Worm (Caenorhabditis elegans) whole organism, late embryonic: ENCODE measurements around the gene Y37H2A.7.

Source experiments
- C08G9.2 ChIP-seq: sonication (generic microtip); optimal IDR thresholded peaks from 2 replicates; lab custom pipeline; 2016; ENCODE audit warnings: mild to moderate bottlenecking, missing genetic modification characterization, moderate library complexity, missing compliant biosample characterization
- K09A11.1 ChIP-seq: sonication (generic microtip); optimal IDR thresholded peaks from 2 replicates; lab custom pipeline; 2017; ENCODE audit warnings: antibody characterized with exemption, mild to moderate bottlenecking, missing genetic modification characterization, missing compliant biosample characterization; ENCODE audit not compliant: insufficient read depth
- ama-1 ChIP-seq: fragments of 150-350 bp; optimal IDR thresholded peaks from 2 replicates; lab custom pipeline; 2014
- ceh-14 ChIP-seq: sonication (generic microtip); optimal IDR thresholded peaks from 2 replicates; lab custom pipeline; 2016; ENCODE audit warnings: missing genotype, missing genetic modification characterization, missing compliant biosample characterization
- ceh-18 ChIP-seq: sonication (generic microtip); optimal IDR thresholded peaks from 2 replicates; lab custom pipeline; 2016; ENCODE audit warnings: missing genetic modification characterization, missing compliant biosample characterization
- ceh-2 ChIP-seq: sonication (generic microtip); optimal IDR thresholded peaks from 2 replicates; lab custom pipeline; 2016; ENCODE audit warnings: missing genotype, missing genetic modification characterization, missing compliant biosample characterization
- ceh-30 ChIP-seq: fragments of 150-350 bp; optimal IDR thresholded peaks from 2 replicates; lab custom pipeline; 2014; ENCODE audit warnings: missing biosample characterization, missing genetic modification characterization
- ceh-31 ChIP-seq: sonication (generic microtip); optimal IDR thresholded peaks from 2 replicates; lab custom pipeline; 2016; ENCODE audit warnings: missing genetic modification characterization, missing compliant biosample characterization
- ceh-34 ChIP-seq: sonication (generic microtip); optimal IDR thresholded peaks from 2 replicates; lab custom pipeline; 2016; ENCODE audit warnings: mild to moderate bottlenecking, missing genetic modification characterization, missing compliant biosample characterization
- ceh-45 ChIP-seq: fragments of 200-800 bp; sonication (Bioruptor generic); IDR thresholded peaks from 2 replicates; pipeline ENCODE4 v1.3.6; 2022; ENCODE audit warnings: missing genetic modification reagents, missing genetic modification characterization, missing compliant biosample characterization
- ceh-48 ChIP-seq: sonication (generic microtip); optimal IDR thresholded peaks from 2 replicates; lab custom pipeline; 2016; ENCODE audit warnings: missing genetic modification characterization, inconsistent platforms, missing compliant biosample characterization
- ceh-9 ChIP-seq: sonication (generic microtip); optimal IDR thresholded peaks from 2 replicates; lab custom pipeline; 2016; ENCODE audit warnings: mild to moderate bottlenecking, missing genetic modification characterization, inconsistent platforms, missing compliant biosample characterization
- che-1 ChIP-seq: sonication (generic microtip); optimal IDR thresholded peaks from 2 replicates; lab custom pipeline; 2016; ENCODE audit warnings: mild to moderate bottlenecking, missing genetic modification characterization, missing compliant biosample characterization
- dmd-4 ChIP-seq: sonication (generic microtip); optimal IDR thresholded peaks from 2 replicates; lab custom pipeline; 2016; ENCODE audit warnings: borderline replicate concordance, missing genetic modification characterization, missing compliant biosample characterization
- dve-1 ChIP-seq: sonication (generic microtip); optimal IDR thresholded peaks from 2 replicates; lab custom pipeline; 2017; ENCODE audit warnings: antibody characterized with exemption, mild to moderate bottlenecking, missing genetic modification characterization, missing compliant biosample characterization
- elt-4 ChIP-seq: sonication (generic microtip); optimal IDR thresholded peaks from 2 replicates; lab custom pipeline; 2016; ENCODE audit warnings: missing genetic modification characterization, missing compliant biosample characterization
- ets-4 ChIP-seq: sonication (generic microtip); optimal IDR thresholded peaks from 2 replicates; lab custom pipeline; 2016; ENCODE audit warnings: missing genetic modification characterization, missing compliant biosample characterization
- fax-1 ChIP-seq: sonication (generic microtip); optimal IDR thresholded peaks from 2 replicates; lab custom pipeline; 2016; ENCODE audit warnings: missing genotype, missing genetic modification characterization, missing compliant biosample characterization
- fkh-10 ChIP-seq: fragments of 150-350 bp; optimal IDR thresholded peaks from 2 replicates; lab custom pipeline; 2014; ENCODE audit warnings: missing biosample characterization, missing genetic modification reagents, missing genetic modification characterization
- gmeb-2 ChIP-seq: sonication (generic microtip); optimal IDR thresholded peaks from 2 replicates; lab custom pipeline; 2016; ENCODE audit warnings: missing genetic modification characterization, inconsistent platforms, missing compliant biosample characterization
- hlh-15 ChIP-seq: sonication (generic microtip); optimal IDR thresholded peaks from 2 replicates; lab custom pipeline; 2016; ENCODE audit warnings: missing genetic modification characterization, missing compliant biosample characterization
- hlh-6 ChIP-seq: sonication (generic microtip); optimal IDR thresholded peaks from 2 replicates; lab custom pipeline; 2016; ENCODE audit warnings: missing genotype, missing genetic modification characterization, missing compliant biosample characterization
- hlh-8 ChIP-seq: sonication (generic microtip); optimal IDR thresholded peaks from 2 replicates; lab custom pipeline; 2016; ENCODE audit warnings: missing genotype, missing genetic modification characterization, missing compliant biosample characterization
- lim-6 ChIP-seq: sonication (generic microtip); optimal IDR thresholded peaks from 2 replicates; lab custom pipeline; 2016; ENCODE audit warnings: missing genetic modification characterization, missing compliant biosample characterization
- mec-3 ChIP-seq: sonication (generic microtip); optimal IDR thresholded peaks from 2 replicates; lab custom pipeline; 2016; ENCODE audit warnings: borderline replicate concordance, missing genetic modification characterization, missing compliant biosample characterization
- nfya-1 ChIP-seq: sonication (generic microtip); optimal IDR thresholded peaks from 2 replicates; lab custom pipeline; 2017; ENCODE audit warnings: missing genetic modification characterization, mild to moderate bottlenecking, missing compliant biosample characterization, antibody characterized with exemption, moderate library complexity
- npax-4 ChIP-seq: sonication (generic microtip); optimal IDR thresholded peaks from 2 replicates; lab custom pipeline; 2016; ENCODE audit warnings: missing genetic modification characterization, missing compliant biosample characterization
- odd-2 ChIP-seq: sonication (generic microtip); optimal IDR thresholded peaks from 2 replicates; lab custom pipeline; 2017; ENCODE audit warnings: antibody characterized with exemption, mild to moderate bottlenecking, missing genetic modification characterization, missing compliant biosample characterization
- pat-9 ChIP-seq: fragments of 200-800 bp; sonication (Bioruptor generic); optimal IDR thresholded peaks from 2 replicates; lab custom pipeline; 2018; ENCODE audit warnings: mild to moderate bottlenecking, missing genetic modification characterization, moderate library complexity, missing compliant biosample characterization
- pha-2 ChIP-seq: sonication (generic microtip); optimal IDR thresholded peaks from 2 replicates; lab custom pipeline; 2017; ENCODE audit warnings: mild to moderate bottlenecking, missing genetic modification characterization, missing compliant biosample characterization
- pha-4 ChIP-seq: fragments of 150-350 bp; optimal IDR thresholded peaks from 2 replicates; lab custom pipeline; 2018; ENCODE audit warnings: missing biosample characterization, missing genetic modification reagents, missing genetic modification characterization
- pqm-1 ChIP-seq: sonication (generic microtip); optimal IDR thresholded peaks from 2 replicates; lab custom pipeline; 2016; ENCODE audit warnings: missing genetic modification characterization, missing compliant biosample characterization
- pros-1 ChIP-seq: fragments of 150-350 bp; optimal IDR thresholded peaks from 2 replicates; lab custom pipeline; 2014; ENCODE audit warnings: missing biosample characterization, missing genetic modification reagents, missing genetic modification characterization
- ref-2 ChIP-seq: sonication (generic microtip); optimal IDR thresholded peaks from 2 replicates; lab custom pipeline; 2016; ENCODE audit warnings: missing genetic modification characterization, missing compliant biosample characterization
- sdc-2 ChIP-seq: sonication (generic microtip); optimal IDR thresholded peaks from 2 replicates; lab custom pipeline; 2016; ENCODE audit warnings: missing genotype, missing genetic modification characterization, missing compliant biosample characterization
- sox-2 ChIP-seq: fragments of 200-800 bp; sonication (Bioruptor generic); IDR thresholded peaks from 2 replicates; pipeline ENCODE4 v1.3.6; 2022; ENCODE audit warnings: missing genetic modification reagents, missing genetic modification characterization, missing compliant biosample characterization
- sox-4 ChIP-seq: sonication (generic microtip); optimal IDR thresholded peaks from 2 replicates; lab custom pipeline; 2017; ENCODE audit warnings: mild to moderate bottlenecking, missing genetic modification characterization, inconsistent platforms, missing compliant biosample characterization
- syd-9 ChIP-seq: sonication (generic microtip); optimal IDR thresholded peaks from 2 replicates; lab custom pipeline; 2016; ENCODE audit warnings: mild to moderate bottlenecking, missing genetic modification characterization, moderate library complexity, missing compliant biosample characterization
- ttx-3 ChIP-seq: sonication (generic microtip); optimal IDR thresholded peaks from 2 replicates; lab custom pipeline; 2016; ENCODE audit warnings: missing genetic modification reagents, missing genetic modification characterization, missing compliant biosample characterization
- unc-42 ChIP-seq: sonication (generic microtip); optimal IDR thresholded peaks from 2 replicates; lab custom pipeline; 2016; ENCODE audit warnings: missing genotype, missing genetic modification characterization, missing compliant biosample characterization
- unc-86 ChIP-seq: sonication (generic microtip); optimal IDR thresholded peaks from 2 replicates; lab custom pipeline; 2016; ENCODE audit warnings: missing genetic modification characterization, missing compliant biosample characterization
- zip-5 ChIP-seq: sonication (generic microtip); optimal IDR thresholded peaks from 2 replicates; lab custom pipeline; 2016; ENCODE audit warnings: missing genetic modification characterization, missing compliant biosample characterization

Gene Y37H2A.7

DNA sequence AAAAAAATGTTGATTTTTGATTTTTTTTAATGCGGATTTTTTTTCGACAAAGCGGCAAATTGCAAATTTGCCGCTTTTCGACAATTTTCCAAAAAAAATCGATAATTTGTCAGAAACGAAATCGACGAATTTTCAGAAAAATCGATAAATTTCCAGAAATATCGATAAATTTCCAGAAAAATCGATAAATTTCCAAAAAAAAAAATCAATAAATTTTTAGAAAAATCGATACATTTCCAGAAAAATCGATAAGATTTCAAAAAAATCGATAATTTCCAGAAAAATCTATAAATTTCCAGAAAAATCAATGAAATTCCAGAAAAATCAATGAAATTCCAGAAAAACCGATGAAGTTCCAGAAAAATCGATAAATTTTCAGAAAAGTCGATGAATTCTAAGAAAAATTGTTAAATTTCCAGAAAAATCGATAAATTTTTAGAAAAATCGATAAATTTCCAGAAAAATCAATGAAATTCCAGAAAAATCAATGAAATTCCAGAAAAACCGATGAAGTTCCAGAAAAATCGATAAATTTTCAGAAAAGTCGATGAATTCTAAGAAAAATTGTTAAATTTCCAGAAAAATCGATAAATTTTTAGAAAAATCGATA lies 4.5 kb downstream of the Y37H2A.7 start:
- TF ChIP-seq ceh-48 (tag; lab: Kevin White, UChicago) = peak; percentile 55

DNA sequence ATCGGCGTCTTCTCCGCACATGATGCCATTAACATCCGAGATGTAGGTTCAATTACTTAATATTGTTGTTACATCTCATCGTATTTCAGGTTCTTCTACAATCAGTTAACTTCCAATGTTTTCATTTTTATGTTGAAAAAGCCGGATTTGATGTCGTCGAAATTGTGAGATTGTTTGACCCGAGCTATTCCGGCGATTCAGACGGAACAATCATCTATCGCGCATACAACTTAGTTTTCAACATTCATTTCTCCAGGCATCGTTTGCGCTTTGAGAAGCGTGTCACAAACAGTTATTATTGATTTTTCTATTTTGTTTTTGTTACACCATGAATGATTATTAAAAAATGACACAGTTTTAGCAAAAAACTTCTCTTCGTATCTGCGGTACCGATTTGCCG lies 5.7 kb downstream of the Y37H2A.7 start:
- TF ChIP-seq ceh-9 (no peak), elt-4 (tag; lab: Kevin White, UChicago) (no peak), ttx-3 (no peak), pha-2 (tag; lab: Kevin White, UChicago) (no peak), ceh-45 (GFP tag; lab: Robert Waterston, UW) (no peak), odd-2 (no peak), ref-2 (no peak), pqm-1 (no peak), che-1 (tag; lab: Kevin White, UChicago) (no peak), pros-1 (tag; lab: Kevin White, UChicago) (no peak), gmeb-2 (no peak), mec-3 (tag; lab: Kevin White, UChicago) (no peak), ceh-30 (no peak), npax-4 (tag; lab: Kevin White, UChicago) (no peak), ceh-34 (tag; lab: Kevin White, UChicago) (no peak), pat-9 (tag; lab: Kevin White, UChicago) (no peak), C08G9.2 (tag; lab: Kevin White, UChicago) (no peak), ceh-31 (tag; lab: Kevin White, UChicago) (no peak), sox-4 (tag; lab: Kevin White, UChicago) (no peak)

ce11 chrV:18127192-18127591 lies 7.1 kb downstream of the Y37H2A.7 start, which contains the start of gene fbxa-211:
Gene fbxa-211 (plus strand): TSS chrV:18127519.
- no peak for TF ChIP-seq syd-9 (tag; lab: Kevin White, UChicago)
- no peak for TF ChIP-seq ceh-34 (tag; lab: Kevin White, UChicago)
- TF ChIP-seq C08G9.2 (tag; lab: Kevin White, UChicago) = no peak
- TF ChIP-seq nfya-1 = no peak
- TF ChIP-seq, all 69 proteins: peak for 0

- no peak for TF ChIP-seq dmd-4
- TF ChIP-seq pha-2 (tag; lab: Kevin White, UChicago) = no peak
- no peak for TF ChIP-seq ceh-14 (tag; lab: Kevin White, UChicago)
- TF ChIP-seq gmeb-2 = no peak
- TF ChIP-seq hlh-15 (tag; lab: Kevin White, UChicago) = no peak
- no peak for TF ChIP-seq hlh-6 (tag; lab: Kevin White, UChicago)
- no peak for TF ChIP-seq ceh-34 (tag; lab: Kevin White, UChicago)
- no peak for TF ChIP-seq sdc-2
- no peak for TF ChIP-seq fax-1 (tag; lab: Kevin White, UChicago)
- TF ChIP-seq npax-4 (tag; lab: Kevin White, UChicago) = no peak
- no peak for TF ChIP-seq pha-4 (tag; lab: Kevin White, UChicago)
- no peak for TF ChIP-seq fkh-10 (GFP tag; lab: Kevin White, UChicago)
- TF ChIP-seq sox-4 (tag; lab: Kevin White, UChicago) = no peak
Measured at ce11 chrV:18125075-18125474, 9.2 kb downstream of the Y37H2A.7 start, which contains the start of gene fbxa-210. Gene fbxa-210 (plus strand): TSS chrV:18125375.

DNA sequence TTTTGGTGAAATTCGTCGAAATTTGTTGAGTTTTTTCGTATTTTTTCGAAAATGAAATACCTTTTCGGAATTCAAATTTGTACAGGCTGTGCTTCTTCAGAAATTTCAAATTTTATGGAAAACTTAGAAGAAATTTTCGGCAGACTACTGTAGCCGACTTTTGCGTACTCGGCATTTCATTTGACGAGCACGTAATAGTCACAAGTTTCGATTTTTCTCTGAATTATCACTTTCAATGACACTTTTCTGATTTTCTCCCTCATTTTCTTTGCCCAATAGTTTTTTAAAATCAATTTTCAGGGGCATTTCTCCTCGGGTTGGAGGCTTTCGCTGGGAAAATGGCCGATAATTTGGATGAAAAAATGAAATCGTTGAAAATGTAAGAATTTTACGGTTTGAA lies 10.6 kb downstream of the Y37H2A.7 start, which contains the start of gene fbxa-107:
TSS of gene fbxa-107 (plus strand) at position 301 of the 400 bp plus-strand sequence.
- TF ChIP-seq unc-42 (no peak), hlh-15 (tag; lab: Kevin White, UChicago) (no peak), hlh-8 (tag; lab: Kevin White, UChicago) (no peak), unc-86 (tag; lab: Kevin White, UChicago) (no peak), K09A11.1 (tag; lab: Kevin White, UChicago) (no peak), ttx-3 (no peak), zip-5 (tag; lab: Kevin White, UChicago) (no peak), ceh-34 (tag; lab: Kevin White, UChicago) (no peak), elt-4 (tag; lab: Kevin White, UChicago) (no peak), ceh-45 (GFP tag; lab: Robert Waterston, UW) (no peak), dve-1 (tag; lab: Kevin White, UChicago) (no peak), sdc-2 (no peak), ama-1 (lab: Kevin White, UChicago) (no peak), ceh-18 (tag; lab: Kevin White, UChicago) (no peak), lim-6 (tag; lab: Kevin White, UChicago) (no peak), sox-2 (GFP tag; lab: Robert Waterston, UW) (no peak), ets-4 (tag; lab: Kevin White, UChicago) (no peak), pros-1 (tag; lab: Kevin White, UChicago) (no peak), pat-9 (tag; lab: Kevin White, UChicago) (no peak), ceh-2 (no peak)
